Fruit fly (Drosophila melanogaster) whole organism, embryonic: ENCODE results near the gene CLS.

Source experiments
- B-H1 ChIP-seq: fragments of 200-800 bp; sonication (Bioruptor generic); IDR thresholded peaks from 3 replicates; pipeline ENCODE4 v1.3.6; 2022; ENCODE audit warnings: missing biosample characterization, missing genetic modification characterization
- Blimp-1 ChIP-seq: fragments of 200-800 bp; sonication (Bioruptor generic); optimal IDR thresholded peaks from 3 replicates; lab custom pipeline; 2018; ENCODE audit warnings: missing biosample characterization, missing genetic modification characterization, mild to moderate bottlenecking, moderate library complexity, missing genetic modification reagents
- CG10274 ChIP-seq: fragments of 200-800 bp; sonication (Bioruptor generic); optimal IDR thresholded peaks from 3 replicates; lab custom pipeline; 2017; ENCODE audit warnings: missing biosample characterization, mild to moderate bottlenecking, missing genetic modification characterization
- CG10462 ChIP-seq: fragments of 200-800 bp; sonication (Bioruptor generic); optimal IDR thresholded peaks from 2 replicates; lab custom pipeline; 2016; ENCODE audit warnings: missing biosample characterization, missing genetic modification characterization
- CG10654 ChIP-seq: fragments of 200-800 bp; sonication (Bioruptor generic); optimal IDR thresholded peaks from 2 replicates; lab custom pipeline; 2016; ENCODE audit warnings: missing biosample characterization, missing genetic modification characterization
- CG11247 ChIP-seq: fragments of 200-800 bp; sonication (Bioruptor generic); IDR thresholded peaks from 2 replicates; pipeline ENCODE4 v1.3.6; 2022; ENCODE audit warnings: missing biosample characterization, missing genetic modification characterization
- CG11723 ChIP-seq: fragments of 200-800 bp; sonication (Bioruptor generic); optimal IDR thresholded peaks from 2 replicates; lab custom pipeline; 2017; ENCODE audit warnings: missing biosample characterization, mild to moderate bottlenecking, missing genetic modification characterization
- CG12236 ChIP-seq: fragments of 200-800 bp; sonication (Bioruptor generic); optimal IDR thresholded peaks from 2 replicates; lab custom pipeline; 2016; ENCODE audit warnings: missing biosample characterization, missing genetic modification characterization
- CG14710 ChIP-seq: fragments of 200-800 bp; sonication (Bioruptor generic); optimal IDR thresholded peaks from 3 replicates; lab custom pipeline; 2019; ENCODE audit warnings: missing biosample characterization, mild to moderate bottlenecking, missing genetic modification characterization, moderate library complexity
- CG15011 ChIP-seq: fragments of 200-800 bp; sonication (Bioruptor generic); optimal IDR thresholded peaks from 3 replicates; lab custom pipeline; 2018; ENCODE audit warnings: missing biosample characterization, mild to moderate bottlenecking, missing genetic modification characterization
- CG16813 ChIP-seq: fragments of 200-800 bp; sonication (Bioruptor generic); IDR thresholded peaks from 3 replicates; pipeline ENCODE4 v1.3.6; 2022; ENCODE audit warnings: missing biosample characterization, missing genetic modification characterization; ENCODE audit not compliant: partially characterized antibody
- CG17359 ChIP-seq: fragments of 200-800 bp; sonication (Bioruptor generic); optimal IDR thresholded peaks from 3 replicates; lab custom pipeline; 2018; ENCODE audit warnings: missing biosample characterization, mild to moderate bottlenecking, missing genetic modification characterization, moderate library complexity
- CG18262 ChIP-seq: fragments of 200-800 bp; optimal IDR thresholded peaks from 3 replicates; lab custom pipeline; 2019; ENCODE audit warnings: missing biosample characterization, mild to moderate bottlenecking, missing genetic modification characterization, moderate library complexity
- CG2120 ChIP-seq: fragments of 200-800 bp; sonication (Bioruptor generic); optimal IDR thresholded peaks from 3 replicates; lab custom pipeline; 2016; ENCODE audit warnings: missing biosample characterization, missing genetic modification characterization
- CG2199 ChIP-seq: fragments of 200-800 bp; sonication (Bioruptor generic); IDR thresholded peaks from 3 replicates; pipeline ENCODE4 v1.3.6; 2022; ENCODE audit warnings: missing biosample characterization, missing genetic modification characterization
- CG2202 ChIP-seq: fragments of 200-800 bp; sonication (Bioruptor generic); optimal IDR thresholded peaks from 2 replicates; lab custom pipeline; 2018; ENCODE audit warnings: missing biosample characterization, mild to moderate bottlenecking, missing genetic modification characterization
- CG31224 ChIP-seq: fragments of 200-800 bp; sonication (Bioruptor generic); IDR thresholded peaks from 2 replicates; pipeline ENCODE4 v1.3.6; 2022; ENCODE audit warnings: missing biosample characterization, missing genetic modification characterization
- CG32772 ChIP-seq: fragments of 200-800 bp; sonication (Bioruptor generic); IDR thresholded peaks from 2 replicates; pipeline ENCODE4 v1.3.6; 2022; ENCODE audit warnings: missing biosample characterization, missing genetic modification characterization
- CG4820 ChIP-seq: fragments of 200-800 bp; sonication (Bioruptor generic); optimal IDR thresholded peaks from 3 replicates; lab custom pipeline; 2016; ENCODE audit warnings: missing biosample characterization, missing genetic modification characterization
- CG7357 ChIP-seq: fragments of 200-800 bp; sonication (Bioruptor generic); IDR thresholded peaks from 3 replicates; pipeline ENCODE4 v1.3.6; 2022; ENCODE audit warnings: missing biosample characterization, missing genetic modification characterization
- CG8089 ChIP-seq: fragments of 200-800 bp; sonication (Bioruptor generic); optimal IDR thresholded peaks from 3 replicates; lab custom pipeline; 2016; ENCODE audit warnings: missing biosample characterization, missing genetic modification characterization
- D19B ChIP-seq: fragments of 200-800 bp; sonication (Bioruptor generic); optimal IDR thresholded peaks from 2 replicates; lab custom pipeline; 2017; ENCODE audit warnings: missing biosample characterization, mild to moderate bottlenecking, missing genetic modification characterization
- E2f2 ChIP-seq: fragments of 200-800 bp; sonication (Bioruptor generic); IDR thresholded peaks from 2 replicates; pipeline ENCODE4 v1.3.6; 2022; ENCODE audit warnings: missing biosample characterization, missing genetic modification characterization
- Ets97D ChIP-seq: fragments of 200-800 bp; sonication (Bioruptor generic); optimal IDR thresholded peaks from 3 replicates; lab custom pipeline; 2016; ENCODE audit warnings: missing biosample characterization, missing genetic modification characterization
- H15 ChIP-seq: fragments of 200-800 bp; sonication (Bioruptor generic); IDR thresholded peaks from 3 replicates; pipeline ENCODE4 v1.3.6; 2022; ENCODE audit warnings: missing biosample characterization, missing genetic modification characterization
- HLH54F ChIP-seq: fragments of 200-800 bp; sonication (Bioruptor generic); optimal IDR thresholded peaks from 3 replicates; lab custom pipeline; 2016; ENCODE audit warnings: missing biosample characterization, missing genetic modification characterization
- Hey ChIP-seq: fragments of 200-800 bp; sonication (Bioruptor generic); optimal IDR thresholded peaks from 3 replicates; lab custom pipeline; 2018; ENCODE audit warnings: missing biosample characterization, mild to moderate bottlenecking, missing genetic modification characterization
- Lhr ChIP-seq: fragments of 200-800 bp; sonication (Bioruptor generic); optimal IDR thresholded peaks from 3 replicates; lab custom pipeline; 2017; ENCODE audit warnings: mild to moderate bottlenecking, missing biosample characterization, missing genetic modification reagents, missing genetic modification characterization
- MBD-R2 ChIP-seq: fragments of 200-800 bp; sonication (Bioruptor generic); IDR thresholded peaks from 2 replicates; pipeline ENCODE4 v1.3.6; 2022; ENCODE audit warnings: missing biosample characterization, missing genetic modification characterization
- Max ChIP-seq: fragments of 200-800 bp; sonication (Bioruptor generic); optimal IDR thresholded peaks from 2 replicates; lab custom pipeline; 2016; ENCODE audit warnings: missing biosample characterization, mild to moderate bottlenecking, missing genetic modification characterization
- Oli ChIP-seq: fragments of 200-800 bp; sonication (Bioruptor generic); optimal IDR thresholded peaks from 2 replicates; lab custom pipeline; 2018; ENCODE audit warnings: missing biosample characterization, mild to moderate bottlenecking, missing genetic modification characterization, moderate library complexity
- Sox102F ChIP-seq: fragments of 200-800 bp; sonication (Bioruptor generic); optimal IDR thresholded peaks from 2 replicates; lab custom pipeline; 2018; ENCODE audit warnings: missing biosample characterization, mild to moderate bottlenecking, missing genetic modification characterization, moderate library complexity
- Sry-δ ChIP-seq: fragments of 200-800 bp; sonication (Bioruptor generic); optimal IDR thresholded peaks from 2 replicates; lab custom pipeline; 2016; ENCODE audit warnings: missing biosample characterization, missing genetic modification characterization
- az2 ChIP-seq: fragments of 200-800 bp; sonication (Bioruptor generic); optimal IDR thresholded peaks from 3 replicates; lab custom pipeline; 2016; ENCODE audit warnings: missing biosample characterization, missing genetic modification characterization
- bbx ChIP-seq: fragments of 200-800 bp; sonication (Bioruptor generic); IDR thresholded peaks from 2 replicates; pipeline ENCODE4 v1.3.6; 2022; ENCODE audit warnings: missing biosample characterization, missing genetic modification characterization; ENCODE audit not compliant: partially characterized antibody
- br ChIP-seq: fragments of >200 bp; optimal IDR thresholded peaks from 2 replicates; lab custom pipeline; 2017
- caup ChIP-seq: fragments of 200-800 bp; sonication (Bioruptor generic); optimal IDR thresholded peaks from 3 replicates; lab custom pipeline; 2017; ENCODE audit warnings: missing biosample characterization, mild to moderate bottlenecking, missing genetic modification characterization, moderate library complexity; ENCODE audit not compliant: severe bottlenecking
- crc ChIP-seq: fragments of 200-800 bp; sonication (Bioruptor generic); optimal IDR thresholded peaks from 2 replicates; lab custom pipeline; 2016; ENCODE audit warnings: missing biosample characterization, missing genetic modification characterization
- eve ChIP-seq, 2 experiments: fragments of >200 bp; optimal IDR thresholded peaks; 2 replicates each; lab custom pipeline; 2017; ENCODE audit warnings: missing biosample characterization in 2 of 2, missing genetic modification characterization in 2 of 2
- fd64A ChIP-seq: fragments of 200-800 bp; sonication (Bioruptor generic); optimal IDR thresholded peaks from 3 replicates; lab custom pipeline; 2018; ENCODE audit warnings: missing biosample characterization, mild to moderate bottlenecking, missing genetic modification characterization
- grau ChIP-seq: fragments of 200-800 bp; optimal IDR thresholded peaks from 3 replicates; lab custom pipeline; 2019; ENCODE audit warnings: missing biosample characterization, mild to moderate bottlenecking, missing genetic modification characterization, moderate library complexity
- gsb ChIP-seq: fragments of 200-800 bp; sonication (Bioruptor generic); IDR thresholded peaks from 2 replicates; pipeline ENCODE4 v1.3.6; 2022; ENCODE audit warnings: missing biosample characterization, missing genetic modification characterization
- mld ChIP-seq: fragments of 200-800 bp; sonication (Bioruptor generic); IDR thresholded peaks from 3 replicates; pipeline ENCODE4 v1.3.6; 2022; ENCODE audit warnings: missing biosample characterization, missing genetic modification characterization; ENCODE audit not compliant: partially characterized antibody
- pan ChIP-seq, 4 experiments: fragments of >200 bp in 3 of 4; fragments of 200-800 bp in 1 of 4; sonication (Bioruptor generic) in 1 of 4; optimal IDR thresholded peaks in 3 of 4; IDR thresholded peaks in 1 of 4; 2 replicates each; pipeline versions ENCODE4 v1.3.6 to Lab custom; 2017 to 2022; ENCODE audit warnings: missing biosample characterization in 2 of 4, missing genetic modification characterization in 2 of 4, mixed read lengths in 1 of 4
- pho ChIP-seq: fragments of 200-800 bp; sonication (Bioruptor generic); optimal IDR thresholded peaks from 2 replicates; lab custom pipeline; 2016; ENCODE audit warnings: missing biosample characterization, missing genetic modification characterization
- pum ChIP-seq: fragments of 200-800 bp; sonication (Bioruptor generic); optimal IDR thresholded peaks from 2 replicates; lab custom pipeline; 2016; ENCODE audit warnings: missing biosample characterization, missing genetic modification characterization
- sens-2 ChIP-seq: fragments of 200-800 bp; sonication (Bioruptor generic); IDR thresholded peaks from 2 replicates; pipeline ENCODE4 v1.3.6; 2022; ENCODE audit warnings: missing biosample characterization, missing genetic modification characterization
- sim ChIP-seq: fragments of 200-800 bp; sonication (Bioruptor generic); IDR thresholded peaks from 2 replicates; pipeline ENCODE4 v1.3.6; 2022; ENCODE audit warnings: missing biosample characterization, missing genetic modification characterization
- sna ChIP-seq: fragments of 200-800 bp; sonication (Bioruptor generic); IDR thresholded peaks from 2 replicates; pipeline ENCODE4 v1.3.6; 2022; ENCODE audit warnings: missing biosample characterization, missing genetic modification characterization; ENCODE audit not compliant: partially characterized antibody
- sr ChIP-seq: fragments of 200-800 bp; sonication (Bioruptor generic); IDR thresholded peaks from 3 replicates; pipeline ENCODE4 v1.3.6; 2022; ENCODE audit warnings: missing biosample characterization, missing genetic modification characterization
- ssp ChIP-seq: fragments of 200-800 bp; sonication (Bioruptor generic); IDR thresholded peaks from 2 replicates; pipeline ENCODE4 v1.3.6; 2022; ENCODE audit warnings: missing biosample characterization, missing genetic modification characterization

Gene CLS

dm6 chr3R:25640463-25640862, 46.7 kb downstream of the CLS start (continued):
- peak; percentile 26 for TF ChIP-seq CG10274 (GFP tag; lab: Kevin White, UChicago)
- TF ChIP-seq E2f2: no peak
- TF ChIP-seq CG10462 (GFP tag; lab: Kevin White, UChicago): peak; percentile 0
- no peak for TF ChIP-seq CG2199
- TF ChIP-seq Lhr (GFP tag; lab: Kevin White, UChicago): no peak
- peak; percentile 0 for TF ChIP-seq caup (GFP tag; lab: Kevin White, UChicago)
- TF ChIP-seq CG17359: peak; percentile 57
- no peak for TF ChIP-seq eve (GFP tag; optimal IDR thresholded peaks at IDR 0.05; lab: Kevin White, UChicago)
- peak; percentile 55 for TF ChIP-seq Max
- TF ChIP-seq br (lab: Kevin White, UChicago): no peak
- peak; percentile 60 for TF ChIP-seq Oli
- no peak for TF ChIP-seq CG31224 (GFP tag; lab: Robert Waterston, UW)
- TF ChIP-seq CG10654 (GFP tag; lab: Kevin White, UChicago): peak; percentile 38
- TF ChIP-seq fd64A (GFP tag; lab: Kevin White, UChicago): no peak
- TF ChIP-seq Ets97D (GFP tag; lab: Kevin White, UChicago): no peak
- TF ChIP-seq sr (GFP tag; lab: Robert Waterston, UW): no peak
- TF ChIP-seq CG12236: no peak
- peak; percentile 22; the same call in 1 of the 2 replicates for TF ChIP-seq ssp (GFP tag; lab: Robert Waterston, UW)
- TF ChIP-seq MBD-R2 (GFP tag; lab: Robert Waterston, UW): no peak
- peak; percentile 57 for TF ChIP-seq grau
- TF ChIP-seq CG15011: no peak
- no peak for TF ChIP-seq mld (GFP tag; lab: Robert Waterston, UW)
- TF ChIP-seq CG8089: peak; percentile 29
- TF ChIP-seq Hey (tag; lab: Kevin White, UChicago): no peak
- peak; percentile 60 for TF ChIP-seq CG14710
- TF ChIP-seq CG11247 (GFP tag; lab: Robert Waterston, UW): no peak
- no peak for TF ChIP-seq crc
- no peak for TF ChIP-seq HLH54F (GFP tag; lab: Kevin White, UChicago)
- TF ChIP-seq sna (GFP tag; lab: Robert Waterston, UW): no peak
- peak; percentile 52; the same call in 1 of the 2 replicates for TF ChIP-seq sim
- TF ChIP-seq pum: peak; percentile 43
- TF ChIP-seq D19B (GFP tag; lab: Kevin White, UChicago): no peak
- TF ChIP-seq CG18262 (tag; lab: Kevin White, UChicago): peak; percentile 73
- TF ChIP-seq Blimp-1 (GFP tag; lab: Kevin White, UChicago): peak; percentile 55
- no peak for TF ChIP-seq CG11723
- TF ChIP-seq CG4820 (GFP tag; lab: Kevin White, UChicago): peak; percentile 62
- peak; percentile 9 for TF ChIP-seq CG2120
- no peak for TF ChIP-seq pho (GFP tag; lab: Kevin White, UChicago)
- TF ChIP-seq bbx: no peak
- TF ChIP-seq sens-2 (GFP tag; lab: Robert Waterston, UW): 0 out of 2 replicates have a peak, but pooled peaks have one; percentile 32
- TF ChIP-seq az2 (GFP tag; lab: Kevin White, UChicago): peak; percentile 55
- peak; percentile 60 for TF ChIP-seq Sox102F
- TF ChIP-seq H15: 0 out of 3 replicates have a peak, but pooled peaks have one; percentile 35
- peak; percentile 52; the same call in 2 of the 3 replicates for TF ChIP-seq CG7357 (GFP tag; lab: Robert Waterston, UW)
- TF ChIP-seq pan (optimal IDR thresholded peaks at IDR 0.05; lab: Kevin White, UChicago): no peak
- TF ChIP-seq pan (GFP tag; optimal IDR thresholded peaks at IDR 0.05 in 1 of 2, IDR thresholded peaks at IDR 0.05 in 1 of 2): peak in 1 of 2 experiments; percentile 59
- no peak for TF ChIP-seq Sry-δ (GFP tag; lab: Kevin White, UChicago)
- no peak for TF ChIP-seq gsb (GFP tag; lab: Robert Waterston, UW)
- no peak for TF ChIP-seq CG16813
- peak; percentile 21 for TF ChIP-seq CG2202 (tag; lab: Kevin White, UChicago)
- no peak; the same call in 2 of the 3 replicates for TF ChIP-seq B-H1 (GFP tag; lab: Robert Waterston, UW)
- TF ChIP-seq CG32772 (GFP tag; lab: Robert Waterston, UW): peak; percentile 21; the same call in 1 of the 2 replicates
